Fruit fly (Drosophila melanogaster) whole organism, wandering third instar larva: ENCODE measurements around the gene CG34328.

Source experiments
- Hr78 ChIP-seq: fragments of >200 bp; optimal IDR thresholded peaks from 2 replicates; lab custom pipeline; 2017; ENCODE audit warnings: missing biosample characterization, missing genetic modification characterization
- fru ChIP-seq: fragments of 200-800 bp; sonication (Bioruptor generic); optimal IDR thresholded peaks from 3 replicates; lab custom pipeline; 2016; ENCODE audit warnings: missing biosample characterization, mild to moderate bottlenecking, missing genetic modification characterization

DNA sequence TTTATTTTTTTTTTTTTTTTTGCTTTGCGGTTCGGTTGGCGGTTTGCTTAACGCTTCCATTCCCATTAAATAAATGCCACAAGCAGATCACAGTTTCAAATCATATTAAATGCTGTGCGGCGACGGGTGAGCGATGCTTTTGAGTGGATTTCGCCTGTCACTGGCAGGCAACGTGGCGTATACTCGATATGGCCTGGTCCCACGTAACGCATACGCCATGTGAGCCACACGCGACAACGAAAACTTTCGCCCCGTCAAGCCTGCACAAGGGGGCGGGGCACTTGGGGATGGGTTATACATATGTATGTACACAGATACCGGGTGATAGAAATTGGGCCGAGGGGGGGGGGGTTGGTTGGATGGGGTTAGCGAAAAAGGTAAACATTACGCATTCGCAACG is 34.9 kb downstream of the CG34328 start:
- TF ChIP-seq fru (GFP tag; lab: Kevin White, UChicago) (no peak), Hr78 (GFP tag; lab: Kevin White, UChicago) (no peak)
